Fruit fly (Drosophila melanogaster) Kc167 (cell line): ENCODE data around the gene Naa30A.

Experiments used
- Myc ChIP-seq: fragments of >200 bp; optimal IDR thresholded peaks from 2 replicates; lab custom pipeline; 2017; ENCODE audit warnings: missing external identifiers
- Sin3A ChIP-seq: fragments of >200 bp; optimal IDR thresholded peaks from 2 replicates; lab custom pipeline; 2018; ENCODE audit warnings: missing external identifiers
- h ChIP-seq: fragments of >200 bp; optimal IDR thresholded peaks from 3 replicates; lab custom pipeline; 2018; ENCODE audit warnings: missing external identifiers
- insv ChIP-seq: fragments of >200 bp; optimal IDR thresholded peaks from 3 replicates; lab custom pipeline; 2018; ENCODE audit warnings: missing external identifiers
- psq ChIP-seq: fragments of >200 bp; optimal IDR thresholded peaks from 2 replicates; lab custom pipeline; 2017; ENCODE audit warnings: missing external identifiers
- ttk ChIP-seq: sonication (Bioruptor generic); optimal IDR thresholded peaks from 2 replicates; lab custom pipeline; 2017; ENCODE audit warnings: missing external identifiers

Gene Naa30A

dm6 chrX:1379692-1380349 is 37.9 kb downstream of the Naa30A start:
- TF ChIP-seq ttk (no peak), Sin3A (no peak), insv (lab: Kevin White, UChicago) (no peak), h (lab: Kevin White, UChicago) (no peak), Myc (no peak), psq (lab: Kevin White, UChicago) (no peak)

- TF ChIP-seq Sin3A (no peak), ttk (no peak)
Measured at dm6 chrX:1380350-1381060, 38.6 kb downstream of the Naa30A start, which contains the start of the genes CG3719 and CG32813. CG3719 (minus strand) TSS chrX:1380480. CG32813 (plus strand) TSS chrX:1380914.

dm6 chrX:1381413-1381991 is 39.6 kb downstream of the Naa30A start:
- TF ChIP-seq Sin3A, result no peak
- TF ChIP-seq psq (lab: Kevin White, UChicago), result no peak
- no peak for TF ChIP-seq h (lab: Kevin White, UChicago)
- no peak for TF ChIP-seq ttk
- no peak for TF ChIP-seq Myc
- TF ChIP-seq insv (lab: Kevin White, UChicago), result no peak

- TF ChIP-seq Sin3A (no peak), insv (lab: Kevin White, UChicago) (no peak), ttk (no peak), psq (lab: Kevin White, UChicago) (no peak), Myc (no peak), h (lab: Kevin White, UChicago) (no peak)
Measured at dm6 chrX:1382489-1382888, 40.6 kb downstream of the Naa30A start.

- TF ChIP-seq ttk (no peak), Sin3A (no peak)
Measured at dm6 chrX:1384232-1384631, 42.3 kb downstream of the Naa30A start.

dm6 chrX:1387149-1387752 is 45.3 kb downstream of the Naa30A start:
- no peak for TF ChIP-seq Sin3A
- TF ChIP-seq ttk, result no peak

dm6 chrX:1388148-1388703 is 46.3 kb downstream of the Naa30A start:
- TF ChIP-seq h (lab: Kevin White, UChicago) (no peak), insv (lab: Kevin White, UChicago) (no peak), Myc (no peak), ttk (no peak), psq (lab: Kevin White, UChicago) (no peak), Sin3A (no peak)

- TF ChIP-seq psq (lab: Kevin White, UChicago), result no peak
- no peak for TF ChIP-seq Sin3A
- TF ChIP-seq h (lab: Kevin White, UChicago), result no peak
- no peak for TF ChIP-seq insv (lab: Kevin White, UChicago)
- no peak for TF ChIP-seq Myc
- no peak for TF ChIP-seq ttk
Measured at dm6 chrX:1392875-1393274, 51.0 kb downstream of the Naa30A start, which contains the start of gene Rilpl. Rilpl (plus strand) TSS chrX:1393054.
